Fruit fly (Drosophila melanogaster) whole organism, embryonic: ENCODE data around the gene GAPsec.

Experiments used
- Antp ChIP-seq: fragments of 200-800 bp; sonication (Bioruptor generic); optimal IDR thresholded peaks from 3 replicates; lab custom pipeline; 2016; ENCODE audit warnings: missing biosample characterization, missing genetic modification characterization
- CG10462 ChIP-seq: fragments of 200-800 bp; sonication (Bioruptor generic); optimal IDR thresholded peaks from 2 replicates; lab custom pipeline; 2016; ENCODE audit warnings: missing biosample characterization, missing genetic modification characterization
- CG10543 ChIP-seq: fragments of 200-800 bp; sonication (Bioruptor generic); optimal IDR thresholded peaks from 3 replicates; lab custom pipeline; 2017; ENCODE audit warnings: missing biosample characterization, mild to moderate bottlenecking, missing genetic modification characterization, moderate library complexity
- CG10979 ChIP-seq: fragments of 200-800 bp; sonication (Bioruptor generic); optimal IDR thresholded peaks from 2 replicates; lab custom pipeline; 2018; ENCODE audit warnings: missing biosample characterization, mild to moderate bottlenecking, missing genetic modification characterization, moderate library complexity
- CG14667 ChIP-seq: fragments of 200-800 bp; sonication (Bioruptor generic); IDR thresholded peaks from 2 replicates; pipeline ENCODE4 v1.3.6; 2022; ENCODE audit warnings: missing biosample characterization, missing genetic modification characterization
- CG17328 ChIP-seq: fragments of 200-800 bp; sonication (Bioruptor generic); IDR thresholded peaks from 2 replicates; pipeline ENCODE4 v1.3.6; 2022; ENCODE audit warnings: missing biosample characterization, missing genetic modification characterization
- CG8924 ChIP-seq: fragments of 200-800 bp; optimal IDR thresholded peaks from 3 replicates; lab custom pipeline; 2019; ENCODE audit warnings: missing biosample characterization, mild to moderate bottlenecking, missing genetic modification characterization, moderate library complexity
- Dref ChIP-seq: fragments of 200-800 bp; sonication (Bioruptor generic); IDR thresholded peaks from 2 replicates; pipeline ENCODE4 v1.3.6; 2022; ENCODE audit warnings: missing biosample characterization, missing genetic modification characterization
- Fer3 ChIP-seq: fragments of 200-800 bp; sonication (Bioruptor generic); optimal IDR thresholded peaks from 2 replicates; lab custom pipeline; 2018; ENCODE audit warnings: missing biosample characterization, mild to moderate bottlenecking, missing genetic modification characterization, moderate library complexity
- ci ChIP-seq: fragments of 200-800 bp; sonication (Bioruptor generic); IDR thresholded peaks from 3 replicates; pipeline ENCODE4 v1.3.6; 2022; ENCODE audit warnings: missing biosample characterization, missing genetic modification characterization
- odd ChIP-seq: fragments of 200-800 bp; sonication (Bioruptor generic); optimal IDR thresholded peaks from 2 replicates; lab custom pipeline; 2017; ENCODE audit warnings: missing biosample characterization, mild to moderate bottlenecking, missing genetic modification characterization
- peb ChIP-seq: fragments of 200-800 bp; sonication (Bioruptor generic); IDR thresholded peaks from 2 replicates; pipeline ENCODE4 v1.3.6; 2022; ENCODE audit warnings: missing biosample characterization, missing genetic modification characterization
- psq ChIP-seq: fragments of 200-800 bp; sonication (Bioruptor generic); optimal IDR thresholded peaks from 2 replicates; lab custom pipeline; 2017; ENCODE audit warnings: missing biosample characterization, missing genetic modification characterization

DNA sequence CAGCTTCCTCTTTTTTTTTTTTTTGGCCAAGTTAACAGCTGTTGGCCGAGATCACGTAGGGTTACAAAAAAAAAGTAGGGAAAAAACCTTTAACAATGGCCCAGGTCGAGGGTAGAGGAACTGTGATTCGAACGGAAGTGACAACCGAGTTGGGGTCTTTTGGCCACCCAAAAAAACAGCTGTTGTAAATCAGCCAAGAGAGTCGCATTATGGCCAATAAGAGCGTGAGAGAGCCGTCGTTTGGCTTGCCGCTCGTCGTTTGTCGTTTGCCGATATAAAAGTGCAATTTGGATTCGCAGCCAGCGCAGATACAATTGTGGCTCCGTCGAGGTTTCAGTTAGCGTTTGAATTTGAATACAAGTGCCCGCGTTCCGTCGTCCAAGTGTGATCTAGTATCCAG, 16.4 kb upstream of the GAPsec start, which contains the start of gene Cpr66D:
- TF ChIP-seq CG14667 (GFP tag; lab: Robert Waterston, UW) (no peak), ci (no peak), peb (GFP tag; lab: Robert Waterston, UW) (no peak), CG10462 (no peak), psq (no peak), CG10979 (tag; lab: Kevin White, UChicago) (no peak), CG10543 (GFP tag; lab: Kevin White, UChicago) (no peak), Fer3 (no peak), CG8924 (tag; lab: Kevin White, UChicago) (no peak), Antp (GFP tag; lab: Kevin White, UChicago) (no peak), CG17328 (GFP tag; lab: Robert Waterston, UW) (no peak), odd (no peak), Dref (GFP tag; lab: Robert Waterston, UW) (no peak)
